Fruit fly (Drosophila melanogaster) whole organism, embryonic: ENCODE measurements around the gene Arc42.

ENCODE experiments used
- CG10366 ChIP-seq: fragments of 200-800 bp; sonication (Bioruptor generic); IDR thresholded peaks from 2 replicates; pipeline ENCODE4 v1.3.6; 2022; ENCODE audit warnings: missing biosample characterization, missing genetic modification characterization
- CG10654 ChIP-seq: fragments of 200-800 bp; sonication (Bioruptor generic); optimal IDR thresholded peaks from 2 replicates; lab custom pipeline; 2016; ENCODE audit warnings: missing biosample characterization, missing genetic modification characterization
- CG12942 ChIP-seq: fragments of 200-800 bp; sonication (Bioruptor generic); optimal IDR thresholded peaks from 3 replicates; lab custom pipeline; 2016; ENCODE audit warnings: missing biosample characterization, missing genetic modification characterization
- CG13424 ChIP-seq: fragments of 200-800 bp; sonication (Bioruptor generic); optimal IDR thresholded peaks from 2 replicates; lab custom pipeline; 2019; ENCODE audit warnings: missing biosample characterization, mild to moderate bottlenecking, missing genetic modification characterization, moderate library complexity
- CG13894 ChIP-seq: fragments of 200-800 bp; sonication (Bioruptor generic); optimal IDR thresholded peaks from 3 replicates; lab custom pipeline; 2018; ENCODE audit warnings: missing biosample characterization, mild to moderate bottlenecking, missing genetic modification characterization, moderate library complexity
- CG14667 ChIP-seq: fragments of 200-800 bp; sonication (Bioruptor generic); IDR thresholded peaks from 2 replicates; pipeline ENCODE4 v1.3.6; 2022; ENCODE audit warnings: missing biosample characterization, missing genetic modification characterization
- CG15269 ChIP-seq: fragments of 200-800 bp; sonication (Bioruptor generic); optimal IDR thresholded peaks from 2 replicates; lab custom pipeline; 2018; ENCODE audit warnings: missing biosample characterization, mild to moderate bottlenecking, missing genetic modification characterization, moderate library complexity
- CG15514 ChIP-seq: fragments of 200-800 bp; sonication (Bioruptor generic); optimal IDR thresholded peaks from 3 replicates; lab custom pipeline; 2017; ENCODE audit warnings: missing biosample characterization, missing genetic modification characterization, mild to moderate bottlenecking, moderate library complexity, missing genetic modification reagents
- CG1647 ChIP-seq: fragments of 200-800 bp; sonication (Bioruptor generic); optimal IDR thresholded peaks from 3 replicates; lab custom pipeline; 2016; ENCODE audit warnings: missing biosample characterization, missing genetic modification characterization
- CG16779 ChIP-seq: fragments of 200-800 bp; sonication (Bioruptor generic); IDR thresholded peaks from 2 replicates; pipeline ENCODE4 v1.3.6; 2022; ENCODE audit warnings: missing biosample characterization, missing genetic modification characterization
- CG17359 ChIP-seq: fragments of 200-800 bp; sonication (Bioruptor generic); optimal IDR thresholded peaks from 3 replicates; lab custom pipeline; 2018; ENCODE audit warnings: missing biosample characterization, mild to moderate bottlenecking, missing genetic modification characterization, moderate library complexity
- CG17361 ChIP-seq: fragments of 200-800 bp; sonication (Bioruptor generic); IDR thresholded peaks from 3 replicates; pipeline ENCODE4 v1.3.6; 2022; ENCODE audit warnings: missing biosample characterization, missing genetic modification characterization
- CG1792 ChIP-seq: fragments of 200-800 bp; sonication (Bioruptor generic); optimal IDR thresholded peaks from 2 replicates; lab custom pipeline; 2016; ENCODE audit warnings: missing biosample characterization, missing genetic modification characterization
- CG31365 ChIP-seq: fragments of 200-800 bp; sonication (Bioruptor generic); optimal IDR thresholded peaks from 2 replicates; lab custom pipeline; 2018; ENCODE audit warnings: missing biosample characterization, mild to moderate bottlenecking, missing genetic modification characterization
- CG32772 ChIP-seq: fragments of 200-800 bp; sonication (Bioruptor generic); IDR thresholded peaks from 2 replicates; pipeline ENCODE4 v1.3.6; 2022; ENCODE audit warnings: missing biosample characterization, missing genetic modification characterization
- CG3407 ChIP-seq: fragments of 200-800 bp; sonication (Bioruptor generic); optimal IDR thresholded peaks from 2 replicates; lab custom pipeline; 2018; ENCODE audit warnings: missing biosample characterization, mild to moderate bottlenecking, missing genetic modification characterization
- CG5953 ChIP-seq: fragments of 200-800 bp; sonication (Bioruptor generic); IDR thresholded peaks from 2 replicates; pipeline ENCODE4 v1.3.6; 2022; ENCODE audit warnings: missing biosample characterization, missing genetic modification characterization
- CG6813 ChIP-seq: fragments of 200-800 bp; sonication (Bioruptor generic); optimal IDR thresholded peaks from 2 replicates; lab custom pipeline; 2017; ENCODE audit warnings: missing biosample characterization, missing genetic modification characterization, mild to moderate bottlenecking, moderate library complexity, missing genetic modification reagents
- CG7271 ChIP-seq: fragments of 200-800 bp; sonication (Bioruptor generic); optimal IDR thresholded peaks from 2 replicates; lab custom pipeline; 2018; ENCODE audit warnings: missing biosample characterization, mild to moderate bottlenecking, missing genetic modification characterization, moderate library complexity
- CG9609 ChIP-seq: fragments of 200-800 bp; sonication (Bioruptor generic); optimal IDR thresholded peaks from 3 replicates; lab custom pipeline; 2016; ENCODE audit warnings: missing biosample characterization, missing genetic modification characterization
- CoRest ChIP-seq: fragments of 200-800 bp; sonication (Bioruptor generic); optimal IDR thresholded peaks from 3 replicates; lab custom pipeline; 2018; ENCODE audit warnings: missing biosample characterization, mild to moderate bottlenecking, missing genetic modification characterization, moderate library complexity
- Dek ChIP-seq: fragments of 200-800 bp; sonication (Bioruptor generic); optimal IDR thresholded peaks from 3 replicates; lab custom pipeline; 2019; ENCODE audit warnings: missing biosample characterization, mild to moderate bottlenecking, missing genetic modification characterization, moderate library complexity
- Ets97D ChIP-seq: fragments of 200-800 bp; sonication (Bioruptor generic); optimal IDR thresholded peaks from 3 replicates; lab custom pipeline; 2016; ENCODE audit warnings: missing biosample characterization, missing genetic modification characterization
- HLH3B ChIP-seq: fragments of 200-800 bp; sonication (Bioruptor generic); IDR thresholded peaks from 2 replicates; pipeline ENCODE4 v1.3.6; 2022; ENCODE audit warnings: missing biosample characterization, missing genetic modification characterization
- Hmr ChIP-seq: fragments of 200-800 bp; sonication (Bioruptor generic); optimal IDR thresholded peaks from 3 replicates; lab custom pipeline; 2017; ENCODE audit warnings: mild to moderate bottlenecking, missing biosample characterization, missing genetic modification reagents, missing genetic modification characterization
- Hr3 ChIP-seq: fragments of 200-800 bp; sonication (Bioruptor generic); optimal IDR thresholded peaks from 3 replicates; lab custom pipeline; 2016; ENCODE audit warnings: missing biosample characterization, missing genetic modification characterization
- Hr78 ChIP-seq, 2 experiments: fragments of 200-800 bp in 1 of 2; fragments of >200 bp in 1 of 2; sonication (Bioruptor generic) in 1 of 2; optimal IDR thresholded peaks; 2 replicates each; lab custom pipeline; 2017 to 2019; ENCODE audit warnings: missing biosample characterization in 2 of 2, missing genetic modification characterization in 2 of 2, mild to moderate bottlenecking in 1 of 2, moderate library complexity in 1 of 2
- Nf-YB ChIP-seq: fragments of 200-800 bp; sonication (Bioruptor generic); optimal IDR thresholded peaks from 3 replicates; lab custom pipeline; 2019; ENCODE audit warnings: missing biosample characterization, mild to moderate bottlenecking, missing genetic modification characterization, moderate library complexity
- Poxn ChIP-seq: fragments of 200-800 bp; sonication (Bioruptor generic); IDR thresholded peaks from 2 replicates; pipeline ENCODE4 v1.3.6; 2022; ENCODE audit warnings: missing biosample characterization, missing genetic modification characterization
- Rx ChIP-seq: fragments of 200-800 bp; sonication (Bioruptor generic); IDR thresholded peaks from 2 replicates; pipeline ENCODE4 v1.3.6; 2022; ENCODE audit warnings: missing biosample characterization, missing genetic modification characterization
- ara ChIP-seq: fragments of 200-800 bp; sonication (Bioruptor generic); IDR thresholded peaks from 2 replicates; pipeline ENCODE4 v1.3.6; 2022; ENCODE audit warnings: missing biosample characterization, missing genetic modification characterization
- bsh ChIP-seq, 2 experiments: fragments of 200-800 bp; sonication (Bioruptor generic); optimal IDR thresholded peaks; 2 replicates each; lab custom pipeline; 2017 to 2018; ENCODE audit warnings: mild to moderate bottlenecking in 2 of 2, missing biosample characterization in 2 of 2, missing genetic modification characterization in 2 of 2, moderate library complexity in 1 of 2
- cato ChIP-seq: fragments of 200-800 bp; sonication (Bioruptor generic); optimal IDR thresholded peaks from 2 replicates; lab custom pipeline; 2016; ENCODE audit warnings: missing biosample characterization, missing genetic modification characterization, borderline replicate concordance
- cg ChIP-seq: fragments of 200-800 bp; sonication (Bioruptor generic); optimal IDR thresholded peaks from 3 replicates; lab custom pipeline; 2019; ENCODE audit warnings: missing biosample characterization, mild to moderate bottlenecking, missing genetic modification characterization, moderate library complexity
- chm ChIP-seq: fragments of 200-800 bp; sonication (Bioruptor generic); IDR thresholded peaks from 2 replicates; pipeline ENCODE4 v1.3.6; 2022; ENCODE audit warnings: missing biosample characterization, missing genetic modification characterization
- danr ChIP-seq: fragments of 200-800 bp; sonication (Bioruptor generic); IDR thresholded peaks from 2 replicates; pipeline ENCODE4 v1.3.6; 2022; ENCODE audit warnings: missing biosample characterization, missing genetic modification characterization
- eyg ChIP-seq: fragments of 200-800 bp; sonication (Bioruptor generic); optimal IDR thresholded peaks from 3 replicates; lab custom pipeline; 2016; ENCODE audit warnings: missing biosample characterization, missing genetic modification characterization
- fd102C ChIP-seq: fragments of 200-800 bp; sonication (Bioruptor generic); optimal IDR thresholded peaks from 2 replicates; lab custom pipeline; 2018; ENCODE audit warnings: missing biosample characterization, mild to moderate bottlenecking, missing genetic modification characterization, moderate library complexity
- grau ChIP-seq: fragments of 200-800 bp; optimal IDR thresholded peaks from 3 replicates; lab custom pipeline; 2019; ENCODE audit warnings: missing biosample characterization, mild to moderate bottlenecking, missing genetic modification characterization, moderate library complexity
- hkb ChIP-seq, 2 experiments: fragments of 200-800 bp in 1 of 2; fragments of >200 bp in 1 of 2; sonication (Bioruptor generic) in 1 of 2; IDR thresholded peaks in 1 of 2; optimal IDR thresholded peaks in 1 of 2; 2 replicates each; pipeline versions ENCODE4 v1.3.6 to Lab custom; 2017 to 2022; ENCODE audit warnings: missing biosample characterization in 1 of 2, missing genetic modification characterization in 1 of 2
- kay ChIP-seq: fragments of 200-800 bp; sonication (Bioruptor generic); optimal IDR thresholded peaks from 2 replicates; lab custom pipeline; 2016; ENCODE audit warnings: missing biosample characterization, missing genetic modification characterization
- mld ChIP-seq: fragments of 200-800 bp; sonication (Bioruptor generic); IDR thresholded peaks from 3 replicates; pipeline ENCODE4 v1.3.6; 2022; ENCODE audit warnings: missing biosample characterization, missing genetic modification characterization; ENCODE audit not compliant: partially characterized antibody
- pho ChIP-seq: fragments of 200-800 bp; sonication (Bioruptor generic); optimal IDR thresholded peaks from 2 replicates; lab custom pipeline; 2016; ENCODE audit warnings: missing biosample characterization, missing genetic modification characterization
- pzg ChIP-seq: fragments of 200-800 bp; sonication (Bioruptor generic); optimal IDR thresholded peaks from 3 replicates; lab custom pipeline; 2018; ENCODE audit warnings: missing biosample characterization, mild to moderate bottlenecking, missing genetic modification characterization, moderate library complexity
- run ChIP-seq: fragments of 200-800 bp; sonication (Bioruptor generic); optimal IDR thresholded peaks from 3 replicates; lab custom pipeline; 2018; ENCODE audit warnings: missing biosample characterization, mild to moderate bottlenecking, missing genetic modification characterization
- sd ChIP-seq: fragments of 200-800 bp; sonication (Bioruptor generic); optimal IDR thresholded peaks from 3 replicates; lab custom pipeline; 2018; ENCODE audit warnings: missing biosample characterization, mild to moderate bottlenecking, missing genetic modification characterization, moderate library complexity
- tin ChIP-seq: fragments of 200-800 bp; sonication (Bioruptor generic); optimal IDR thresholded peaks from 3 replicates; lab custom pipeline; 2016; ENCODE audit warnings: missing biosample characterization, missing genetic modification characterization
- twi ChIP-seq: fragments of 200-800 bp; optimal IDR thresholded peaks from 2 replicates; lab custom pipeline; 2019; ENCODE audit warnings: missing biosample characterization, mild to moderate bottlenecking, missing genetic modification characterization, moderate library complexity
- tx ChIP-seq: fragments of 200-800 bp; sonication (Bioruptor generic); optimal IDR thresholded peaks from 2 replicates; lab custom pipeline; 2016; ENCODE audit warnings: missing biosample characterization, missing genetic modification characterization

Arc42 gene

DNA sequence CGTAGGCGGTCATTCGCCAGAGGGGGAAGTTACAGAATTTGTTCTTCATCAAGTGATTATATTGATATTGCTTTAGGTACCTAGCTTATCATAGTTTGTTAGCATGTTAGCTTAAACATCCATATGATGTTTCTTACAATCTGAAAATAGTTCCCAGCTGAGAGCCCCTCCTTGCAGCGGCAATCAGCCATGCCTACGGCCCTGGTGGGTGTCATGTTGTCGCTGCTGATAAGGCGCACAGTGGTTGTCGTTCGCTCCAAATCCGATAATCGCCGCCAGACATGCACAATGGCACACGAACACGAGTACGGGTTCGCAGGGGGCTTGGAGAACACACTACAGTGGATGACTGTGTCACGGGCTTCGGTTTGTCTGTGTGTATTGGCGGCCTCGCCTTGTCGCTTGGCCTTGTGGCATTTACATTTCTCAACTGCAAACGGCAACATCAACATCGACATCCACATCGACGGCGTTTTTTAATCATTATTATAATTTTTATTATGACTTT lies 28.4 kb downstream of the Arc42 start (continued):
- TF ChIP-seq tin (GFP tag; lab: Kevin White, UChicago) (peak; percentile 61), sd (tag; lab: Kevin White, UChicago) (peak; percentile 53), Nf-YB (GFP tag; lab: Kevin White, UChicago) (peak; percentile 57), fd102C (GFP tag; lab: Kevin White, UChicago) (no peak), CG13894 (tag; lab: Kevin White, UChicago) (peak; percentile 33), Hr3 (GFP tag; lab: Kevin White, UChicago) (peak; percentile 67), CG16779 (peak; percentile 75; the same call in 1 of the 2 replicates), kay (GFP tag; lab: Kevin White, UChicago) (peak; percentile 40), mld (no peak), CG15269 (tag; lab: Kevin White, UChicago) (peak; percentile 83), CG5953 (GFP tag; lab: Robert Waterston, UW) (peak; percentile 41; the same call in 1 of the 2 replicates), CG9609 (GFP tag; lab: Kevin White, UChicago) (peak; percentile 79), Hr78 (GFP tag; optimal IDR thresholded peaks at IDR 0.05; lab: Kevin White, UChicago) (no peak), Hmr (GFP tag; lab: Kevin White, UChicago) (peak; percentile 82), cato (peak; percentile 40), CG1792 (GFP tag; lab: Kevin White, UChicago) (peak; percentile 42), HLH3B (GFP tag; lab: Robert Waterston, UW) (peak; percentile 76), CG12942 (GFP tag; lab: Kevin White, UChicago) (peak; percentile 65), cg (GFP tag; lab: Kevin White, UChicago) (peak; percentile 32), chm (GFP tag; lab: Robert Waterston, UW) (peak; percentile 75), CoRest (peak; percentile 79), run (tag; lab: Kevin White, UChicago) (no peak), CG10654 (GFP tag; lab: Kevin White, UChicago) (peak; percentile 28), CG17361 (GFP tag; lab: Robert Waterston, UW) (peak; percentile 70), hkb (optimal IDR thresholded peaks at IDR 0.05; lab: Kevin White, UChicago) (no peak), hkb (GFP tag; IDR thresholded peaks at IDR 0.05; lab: Robert Waterston, UW) (peak; percentile 78), Ets97D (GFP tag; lab: Kevin White, UChicago) (no peak), CG7271 (no peak), CG1647 (peak; percentile 75), CG32772 (GFP tag; lab: Robert Waterston, UW) (peak; percentile 81), tx (peak; percentile 71), grau (tag; lab: Kevin White, UChicago) (peak; percentile 84), Dek (tag; lab: Kevin White, UChicago) (peak; percentile 59), bsh (GFP tag; optimal IDR thresholded peaks at IDR 0.05; lab: Kevin White, UChicago) (peak; percentile 34 to 81), CG6813 (GFP tag; lab: Kevin White, UChicago) (peak; percentile 66), eyg (GFP tag; lab: Kevin White, UChicago) (peak; percentile 27), Poxn (GFP tag; lab: Robert Waterston, UW) (no peak), Rx (GFP tag; lab: Robert Waterston, UW) (peak; percentile 80), CG14667 (GFP tag; lab: Robert Waterston, UW) (peak; percentile 77), CG15514 (GFP tag; lab: Kevin White, UChicago) (peak; percentile 74), CG3407 (GFP tag; lab: Kevin White, UChicago) (no peak), pzg (GFP tag; lab: Kevin White, UChicago) (peak; percentile 20), CG31365 (peak; percentile 18), ara (GFP tag; lab: Robert Waterston, UW) (peak; percentile 72), CG13424 (tag; lab: Kevin White, UChicago) (peak; percentile 78), twi (tag; lab: Kevin White, UChicago) (peak; percentile 20), danr (GFP tag; lab: Robert Waterston, UW) (peak; percentile 82), pho (GFP tag; lab: Kevin White, UChicago) (peak; percentile 82), CG17359 (peak; percentile 77), CG10366 (peak; percentile 83)
